Worm (Caenorhabditis elegans) whole organism, mixed stage, embryonic: ENCODE data around the gene abu-8.

ENCODE experiments used
- bed-3 ChIP-seq: fragments of 200-800 bp; sonication (Bioruptor generic); optimal IDR thresholded peaks from 3 replicates; lab custom pipeline; 2018; ENCODE audit warnings: mild to moderate bottlenecking, missing genetic modification characterization, moderate library complexity, missing compliant biosample characterization
- ceh-83 ChIP-seq: fragments of 200-800 bp; sonication (Bioruptor generic); optimal IDR thresholded peaks from 2 replicates; lab custom pipeline; 2018; ENCODE audit warnings: mild to moderate bottlenecking, missing genetic modification characterization, missing compliant biosample characterization
- ces-1 ChIP-seq: fragments of 150-350 bp; optimal IDR thresholded peaks from 2 replicates; lab custom pipeline; 2014; ENCODE audit warnings: missing biosample characterization, missing genetic modification reagents, missing genetic modification characterization
- elt-1 ChIP-seq: sonication (generic microtip); optimal IDR thresholded peaks from 2 replicates; lab custom pipeline; 2017; ENCODE audit warnings: missing genetic modification characterization, mild to moderate bottlenecking, missing compliant biosample characterization, antibody characterized with exemption, moderate library complexity, borderline replicate concordance; ENCODE audit not compliant: insufficient read depth
- elt-3 ChIP-seq: fragments of 150-350 bp; optimal IDR thresholded peaks from 2 replicates; lab custom pipeline; 2014; ENCODE audit warnings: missing biosample characterization, missing genetic modification characterization
- lin-13 ChIP-seq: fragments of 150-350 bp; optimal IDR thresholded peaks from 2 replicates; lab custom pipeline; 2014; ENCODE audit warnings: missing biosample characterization, missing genetic modification characterization
- lsy-2 ChIP-seq: fragments of 150-350 bp; optimal IDR thresholded peaks from 2 replicates; lab custom pipeline; 2014; ENCODE audit warnings: missing biosample characterization, missing genetic modification characterization
- nhr-237 ChIP-seq: fragments of 150-350 bp; optimal IDR thresholded peaks from 2 replicates; lab custom pipeline; 2014; ENCODE audit warnings: missing biosample characterization, missing genetic modification characterization
- nhr-76 ChIP-seq: sonication (generic microtip); optimal IDR thresholded peaks from 2 replicates; lab custom pipeline; 2017; ENCODE audit warnings: missing biosample characterization, missing genetic modification characterization
- snpc-4 ChIP-seq: fragments of 150-350 bp; optimal IDR thresholded peaks from 2 replicates; lab custom pipeline; 2014; ENCODE audit warnings: missing biosample characterization, missing genetic modification characterization
- sptf-1 ChIP-seq: sonication (generic microtip); optimal IDR thresholded peaks from 2 replicates; lab custom pipeline; 2017; ENCODE audit warnings: mild to moderate bottlenecking, missing genetic modification characterization, moderate library complexity, missing compliant biosample characterization
- unc-39 ChIP-seq: fragments of 150-350 bp; optimal IDR thresholded peaks from 2 replicates; lab custom pipeline; 2014; ENCODE audit warnings: missing biosample characterization, missing genetic modification characterization
- unc-62 ChIP-seq: fragments of 150-350 bp; optimal IDR thresholded peaks from 2 replicates; lab custom pipeline; 2014; ENCODE audit warnings: missing biosample characterization, missing genetic modification reagents, missing genetic modification characterization
- ztf-11 ChIP-seq: fragments of 150-350 bp; optimal IDR thresholded peaks from 2 replicates; lab custom pipeline; 2014; ENCODE audit warnings: missing biosample characterization, missing genetic modification characterization

- TF ChIP-seq bed-3 (GFP tag; lab: Kevin White, UChicago): no peak
- no peak for TF ChIP-seq lin-13 (tag; lab: Kevin White, UChicago)
- no peak for TF ChIP-seq nhr-76 (tag; lab: Kevin White, UChicago)
- TF ChIP-seq nhr-237 (tag; lab: Kevin White, UChicago): no peak
- TF ChIP-seq ces-1: no peak
- no peak for TF ChIP-seq snpc-4 (tag; lab: Kevin White, UChicago)
- TF ChIP-seq unc-39 (tag; lab: Kevin White, UChicago): no peak
- no peak for TF ChIP-seq ztf-11 (tag; lab: Kevin White, UChicago)
- no peak for TF ChIP-seq elt-1 (tag; lab: Kevin White, UChicago)
- TF ChIP-seq lsy-2: no peak
- TF ChIP-seq sptf-1 (tag; lab: Kevin White, UChicago): no peak
- TF ChIP-seq unc-62: no peak
- TF ChIP-seq ceh-83 (GFP tag; lab: Kevin White, UChicago): no peak
- TF ChIP-seq elt-3 (tag; lab: Kevin White, UChicago): no peak
Measured at ce11 chrV:5155516-5155915, 38.9 kb downstream of the abu-8 start, which contains the start of gene srx-38.
